Fruit fly (Drosophila melanogaster) whole organism, embryonic: ENCODE data around the gene CG1896.

Experiments used
- ATbp ChIP-seq: fragments of 200-800 bp; sonication (Bioruptor generic); optimal IDR thresholded peaks from 2 replicates; lab custom pipeline; 2017; ENCODE audit warnings: missing biosample characterization, mild to moderate bottlenecking, missing genetic modification characterization, missing genetic modification reagents
- Atf6 ChIP-seq: fragments of 200-800 bp; sonication (Bioruptor generic); IDR thresholded peaks from 2 replicates; pipeline ENCODE4 v1.3.6; 2022; ENCODE audit warnings: missing biosample characterization, missing genetic modification characterization
- B-H2 ChIP-seq: fragments of 200-800 bp; sonication (Bioruptor generic); optimal IDR thresholded peaks from 2 replicates; lab custom pipeline; 2018; ENCODE audit warnings: missing biosample characterization, mild to moderate bottlenecking, missing genetic modification characterization
- CG10431 ChIP-seq: fragments of 200-800 bp; sonication (Bioruptor generic); optimal IDR thresholded peaks from 3 replicates; lab custom pipeline; 2018; ENCODE audit warnings: missing biosample characterization, mild to moderate bottlenecking, missing genetic modification characterization
- CG10543 ChIP-seq: fragments of 200-800 bp; sonication (Bioruptor generic); optimal IDR thresholded peaks from 3 replicates; lab custom pipeline; 2017; ENCODE audit warnings: missing biosample characterization, mild to moderate bottlenecking, missing genetic modification characterization, moderate library complexity
- CG11695 ChIP-seq: fragments of 200-800 bp; sonication (Bioruptor generic); IDR thresholded peaks from 3 replicates; pipeline ENCODE4 v1.3.6; 2022; ENCODE audit warnings: missing biosample characterization, missing genetic modification characterization
- CG12769 ChIP-seq: fragments of 200-800 bp; sonication (Bioruptor generic); optimal IDR thresholded peaks from 2 replicates; lab custom pipeline; 2019; ENCODE audit warnings: missing biosample characterization, mild to moderate bottlenecking, missing genetic modification characterization, moderate library complexity
- CG13296 ChIP-seq: fragments of 200-800 bp; sonication (Bioruptor generic); optimal IDR thresholded peaks from 3 replicates; lab custom pipeline; 2018; ENCODE audit warnings: missing biosample characterization, mild to moderate bottlenecking, missing genetic modification characterization
- CG15514 ChIP-seq: fragments of 200-800 bp; sonication (Bioruptor generic); optimal IDR thresholded peaks from 3 replicates; lab custom pipeline; 2017; ENCODE audit warnings: missing biosample characterization, missing genetic modification characterization, mild to moderate bottlenecking, moderate library complexity, missing genetic modification reagents
- CG17328 ChIP-seq: fragments of 200-800 bp; sonication (Bioruptor generic); IDR thresholded peaks from 2 replicates; pipeline ENCODE4 v1.3.6; 2022; ENCODE audit warnings: missing biosample characterization, missing genetic modification characterization
- CG17359 ChIP-seq: fragments of 200-800 bp; sonication (Bioruptor generic); optimal IDR thresholded peaks from 3 replicates; lab custom pipeline; 2018; ENCODE audit warnings: missing biosample characterization, mild to moderate bottlenecking, missing genetic modification characterization, moderate library complexity
- CG18599 ChIP-seq: fragments of 200-800 bp; sonication (Bioruptor generic); optimal IDR thresholded peaks from 3 replicates; lab custom pipeline; 2017; ENCODE audit warnings: missing biosample characterization, missing genetic modification characterization, mild to moderate bottlenecking, moderate library complexity, missing genetic modification reagents
- CG2678 ChIP-seq: fragments of 200-800 bp; sonication (Bioruptor generic); optimal IDR thresholded peaks from 3 replicates; lab custom pipeline; 2019; ENCODE audit warnings: missing biosample characterization, mild to moderate bottlenecking, missing genetic modification characterization, moderate library complexity
- CG31365 ChIP-seq: fragments of 200-800 bp; sonication (Bioruptor generic); optimal IDR thresholded peaks from 2 replicates; lab custom pipeline; 2018; ENCODE audit warnings: missing biosample characterization, mild to moderate bottlenecking, missing genetic modification characterization
- CG3407 ChIP-seq: fragments of 200-800 bp; sonication (Bioruptor generic); optimal IDR thresholded peaks from 2 replicates; lab custom pipeline; 2018; ENCODE audit warnings: missing biosample characterization, mild to moderate bottlenecking, missing genetic modification characterization
- CG5180 ChIP-seq: fragments of 200-800 bp; sonication (Bioruptor generic); optimal IDR thresholded peaks from 3 replicates; lab custom pipeline; 2017; ENCODE audit warnings: missing biosample characterization, missing genetic modification characterization, mild to moderate bottlenecking, moderate library complexity, missing genetic modification reagents
- CG7271 ChIP-seq: fragments of 200-800 bp; sonication (Bioruptor generic); optimal IDR thresholded peaks from 2 replicates; lab custom pipeline; 2018; ENCODE audit warnings: missing biosample characterization, mild to moderate bottlenecking, missing genetic modification characterization, moderate library complexity
- CG7928 ChIP-seq: fragments of 200-800 bp; sonication (Bioruptor generic); optimal IDR thresholded peaks from 2 replicates; lab custom pipeline; 2017; ENCODE audit warnings: missing biosample characterization, mild to moderate bottlenecking, missing genetic modification characterization
- CG8089 ChIP-seq: fragments of 200-800 bp; sonication (Bioruptor generic); optimal IDR thresholded peaks from 3 replicates; lab custom pipeline; 2016; ENCODE audit warnings: missing biosample characterization, missing genetic modification characterization
- CG9215 ChIP-seq: fragments of 200-800 bp; sonication (Bioruptor generic); IDR thresholded peaks from 2 replicates; pipeline ENCODE4 v1.3.6; 2022; ENCODE audit warnings: missing biosample characterization, missing genetic modification characterization
- CrebB ChIP-seq: fragments of 200-800 bp; sonication (Bioruptor generic); optimal IDR thresholded peaks from 3 replicates; lab custom pipeline; 2018; ENCODE audit warnings: missing biosample characterization, mild to moderate bottlenecking, missing genetic modification characterization
- Fer1 ChIP-seq: fragments of 200-800 bp; sonication (Bioruptor generic); optimal IDR thresholded peaks from 2 replicates; lab custom pipeline; 2017; ENCODE audit warnings: missing biosample characterization, mild to moderate bottlenecking, missing genetic modification characterization
- Med ChIP-seq: fragments of 200-800 bp; sonication (Bioruptor generic); peaks from one replicate; lab custom pipeline; 2016; ENCODE audit warnings: missing biosample characterization, missing genetic modification characterization, mild to moderate bottlenecking, inconsistent platforms, moderate library complexity
- NFAT ChIP-seq: fragments of 200-800 bp; sonication (Bioruptor generic); IDR thresholded peaks from 2 replicates; pipeline ENCODE4 v1.3.6; 2022; ENCODE audit warnings: missing biosample characterization, missing genetic modification characterization
- Oaz ChIP-seq: fragments of 200-800 bp; sonication (Bioruptor generic); IDR thresholded peaks from 2 replicates; pipeline ENCODE4 v1.3.6; 2022; ENCODE audit warnings: missing biosample characterization, missing genetic modification characterization
- Six4 ChIP-seq: fragments of 200-800 bp; sonication (Bioruptor generic); optimal IDR thresholded peaks from 2 replicates; lab custom pipeline; 2016; ENCODE audit warnings: missing biosample characterization, missing genetic modification characterization
- Trl ChIP-seq, 3 experiments: fragments of >200 bp in 2 of 3; fragments of 200-800 bp in 1 of 3; sonication (Bioruptor generic) in 1 of 3; optimal IDR thresholded peaks; 2 replicates in 1 of 3; 3 replicates in 2 of 3; lab custom pipeline; 2016 to 2017; ENCODE audit warnings: missing biosample characterization in 1 of 3, missing genetic modification characterization in 1 of 3
- Xrp1 ChIP-seq: fragments of 200-800 bp; sonication (Bioruptor generic); IDR thresholded peaks from 2 replicates; pipeline ENCODE4 v1.3.6; 2022; ENCODE audit warnings: missing biosample characterization, missing genetic modification characterization
- ac ChIP-seq: fragments of 200-800 bp; sonication (Bioruptor generic); optimal IDR thresholded peaks from 3 replicates; lab custom pipeline; 2017; ENCODE audit warnings: missing biosample characterization, mild to moderate bottlenecking, missing genetic modification characterization
- amos ChIP-seq: fragments of 200-800 bp; sonication (Bioruptor generic); IDR thresholded peaks from 2 replicates; pipeline ENCODE4 v1.3.6; 2022; ENCODE audit warnings: missing biosample characterization, missing genetic modification characterization; ENCODE audit not compliant: partially characterized antibody
- bcd ChIP-seq: fragments of 200-800 bp; sonication (Bioruptor generic); optimal IDR thresholded peaks from 2 replicates; lab custom pipeline; 2017; ENCODE audit warnings: missing biosample characterization, mild to moderate bottlenecking, missing genetic modification characterization
- ci ChIP-seq: fragments of 200-800 bp; sonication (Bioruptor generic); IDR thresholded peaks from 3 replicates; pipeline ENCODE4 v1.3.6; 2022; ENCODE audit warnings: missing biosample characterization, missing genetic modification characterization
- dmrt11E ChIP-seq: fragments of 200-800 bp; sonication (Bioruptor generic); optimal IDR thresholded peaks from 3 replicates; lab custom pipeline; 2018; ENCODE audit warnings: missing biosample characterization, mild to moderate bottlenecking, missing genetic modification characterization, moderate library complexity
- gfzf ChIP-seq: fragments of 200-800 bp; sonication (Bioruptor generic); optimal IDR thresholded peaks from 2 replicates; lab custom pipeline; 2016; ENCODE audit warnings: missing biosample characterization, mild to moderate bottlenecking, missing genetic modification characterization, moderate library complexity
- gsb-n ChIP-seq: fragments of 200-800 bp; sonication (Bioruptor generic); optimal IDR thresholded peaks from 3 replicates; lab custom pipeline; 2018; ENCODE audit warnings: missing biosample characterization, mild to moderate bottlenecking, missing genetic modification characterization
- hb ChIP-seq: fragments of 200-800 bp; sonication (Bioruptor generic); IDR thresholded peaks from 3 replicates; pipeline ENCODE4 v1.3.6; 2022; ENCODE audit warnings: missing biosample characterization, missing genetic modification characterization; ENCODE audit not compliant: partially characterized antibody
- her ChIP-seq: fragments of 200-800 bp; sonication (Bioruptor generic); optimal IDR thresholded peaks from 2 replicates; lab custom pipeline; 2016; ENCODE audit warnings: missing biosample characterization, missing genetic modification characterization
- ken ChIP-seq: fragments of 200-800 bp; sonication (Bioruptor generic); IDR thresholded peaks from 3 replicates; pipeline ENCODE4 v1.3.6; 2022; ENCODE audit warnings: missing biosample characterization, missing genetic modification characterization
- lab ChIP-seq: fragments of 200-800 bp; sonication (Bioruptor generic); optimal IDR thresholded peaks from 3 replicates; lab custom pipeline; 2017; ENCODE audit warnings: missing biosample characterization, missing genetic modification characterization, mild to moderate bottlenecking, moderate library complexity, missing genetic modification reagents
- lov ChIP-seq, 2 experiments: fragments of 200-800 bp in 1 of 2; fragments of >200 bp in 1 of 2; sonication (Bioruptor generic) in 1 of 2; IDR thresholded peaks in 1 of 2; optimal IDR thresholded peaks in 1 of 2; 2 replicates in 1 of 2; 3 replicates in 1 of 2; pipeline versions ENCODE4 v1.3.6 to Lab custom; 2017 to 2022; ENCODE audit warnings: missing biosample characterization in 1 of 2, missing genetic modification characterization in 1 of 2
- pan ChIP-seq, 4 experiments: fragments of >200 bp in 3 of 4; fragments of 200-800 bp in 1 of 4; sonication (Bioruptor generic) in 1 of 4; optimal IDR thresholded peaks in 3 of 4; IDR thresholded peaks in 1 of 4; 2 replicates each; pipeline versions ENCODE4 v1.3.6 to Lab custom; 2017 to 2022; ENCODE audit warnings: missing biosample characterization in 2 of 4, missing genetic modification characterization in 2 of 4, mixed read lengths in 1 of 4
- pnt ChIP-seq: fragments of 200-800 bp; sonication (Bioruptor generic); optimal IDR thresholded peaks from 3 replicates; lab custom pipeline; 2016; ENCODE audit warnings: missing biosample characterization, missing genetic modification characterization
- pros ChIP-seq: fragments of 200-800 bp; sonication (Bioruptor generic); optimal IDR thresholded peaks from 3 replicates; lab custom pipeline; 2019; ENCODE audit warnings: missing biosample characterization, mild to moderate bottlenecking, missing genetic modification characterization, moderate library complexity
- slp2 ChIP-seq: fragments of 200-800 bp; sonication (Bioruptor generic); optimal IDR thresholded peaks from 2 replicates; lab custom pipeline; 2016; ENCODE audit warnings: missing biosample characterization, missing genetic modification characterization
- sqz ChIP-seq: fragments of 200-800 bp; sonication (Bioruptor generic); optimal IDR thresholded peaks from 3 replicates; lab custom pipeline; 2018; ENCODE audit warnings: missing biosample characterization, mild to moderate bottlenecking, missing genetic modification characterization
- tgo ChIP-seq: fragments of 200-800 bp; sonication (Bioruptor generic); IDR thresholded peaks from 3 replicates; pipeline ENCODE4 v1.3.6; 2022; ENCODE audit warnings: missing biosample characterization, missing genetic modification characterization
- toy ChIP-seq: fragments of 200-800 bp; sonication (Bioruptor generic); IDR thresholded peaks from 2 replicates; pipeline ENCODE4 v1.3.6; 2022; ENCODE audit warnings: missing biosample characterization, missing genetic modification characterization
- trem ChIP-seq: fragments of 200-800 bp; optimal IDR thresholded peaks from 3 replicates; lab custom pipeline; 2019; ENCODE audit warnings: missing biosample characterization, mild to moderate bottlenecking, missing genetic modification characterization, moderate library complexity

The CG1896 gene

DNA sequence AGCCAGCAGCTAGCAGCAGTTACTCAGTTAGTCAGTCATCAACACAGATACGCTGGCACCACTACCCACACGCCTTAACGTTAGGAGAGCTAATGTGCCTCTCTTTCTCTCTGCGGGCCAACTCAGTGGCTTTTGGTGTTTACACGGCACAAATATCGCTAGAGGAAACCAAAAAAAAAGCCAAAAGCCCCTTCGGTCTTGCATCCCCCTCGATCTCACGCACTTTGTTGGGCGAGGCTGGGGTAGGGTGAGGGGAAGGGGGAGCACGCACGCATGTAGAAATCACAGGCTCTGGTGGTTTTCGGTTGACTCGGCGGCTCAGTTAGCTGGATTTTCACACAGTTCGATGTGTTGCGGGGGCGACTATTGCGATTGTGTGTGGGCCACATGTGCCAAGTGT lies 22.1 kb upstream of the CG1896 start:
- peak; percentile 14 for TF ChIP-seq CG31365
- peak; percentile 33 for TF ChIP-seq CG2678
- TF ChIP-seq hb (GFP tag; lab: Robert Waterston, UW) = no peak
- TF ChIP-seq CG7271 (tag; lab: Kevin White, UChicago) = no peak
- no peak for TF ChIP-seq her (GFP tag; lab: Kevin White, UChicago)
- TF ChIP-seq Fer1 (GFP tag; lab: Kevin White, UChicago) = peak; percentile 53
- peak; percentile 32 for TF ChIP-seq CrebB (tag; lab: Kevin White, UChicago)
- no peak for TF ChIP-seq pan (optimal IDR thresholded peaks at IDR 0.05; lab: Kevin White, UChicago)
- TF ChIP-seq pan (GFP tag; optimal IDR thresholded peaks at IDR 0.05 in 1 of 2, IDR thresholded peaks at IDR 0.05 in 1 of 2) = peak in 1 of 2 experiments; percentile 33
- TF ChIP-seq CG17328 (GFP tag; lab: Robert Waterston, UW) = no peak
- no peak for TF ChIP-seq ac (GFP tag; lab: Kevin White, UChicago)
- peak; percentile 58 for TF ChIP-seq B-H2
- no peak for TF ChIP-seq CG8089 (GFP tag; lab: Kevin White, UChicago)
- no peak for TF ChIP-seq toy
- no peak for TF ChIP-seq CG9215 (GFP tag; lab: Robert Waterston, UW)
- TF ChIP-seq CG12769 (tag; lab: Kevin White, UChicago) = peak; percentile 82
- TF ChIP-seq tgo (GFP tag; lab: Robert Waterston, UW) = 0 out of 3 replicates have a peak, but pooled peaks have one; percentile 13
- TF ChIP-seq CG10431 = peak; percentile 28
- peak; percentile 35 for TF ChIP-seq CG5180 (GFP tag; lab: Kevin White, UChicago)
- no peak for TF ChIP-seq NFAT
- TF ChIP-seq Med (GFP tag; lab: Kevin White, UChicago) = peak; percentile 83
- TF ChIP-seq slp2 (GFP tag; lab: Kevin White, UChicago) = no peak
- TF ChIP-seq gsb-n (tag; lab: Kevin White, UChicago) = no peak
- peak; percentile 63 for TF ChIP-seq sqz (GFP tag; lab: Kevin White, UChicago)
- TF ChIP-seq CG10543 (GFP tag; lab: Kevin White, UChicago) = peak; percentile 69
- TF ChIP-seq lab (GFP tag; lab: Kevin White, UChicago) = peak; percentile 64
- no peak for TF ChIP-seq Oaz (GFP tag; lab: Robert Waterston, UW)
- TF ChIP-seq Atf6 (GFP tag; lab: Robert Waterston, UW) = no peak
- no peak for TF ChIP-seq ken (GFP tag; lab: Robert Waterston, UW)
- TF ChIP-seq CG13296 = peak; percentile 10
- peak; percentile 14 for TF ChIP-seq pros
- TF ChIP-seq Xrp1 (GFP tag; lab: Robert Waterston, UW) = 0 out of 2 replicates have a peak, but pooled peaks have one; percentile 16
- TF ChIP-seq CG7928 (GFP tag; lab: Kevin White, UChicago) = no peak
- TF ChIP-seq CG15514 = peak; percentile 25
- no peak for TF ChIP-seq dmrt11E (tag; lab: Kevin White, UChicago)
- TF ChIP-seq lov (optimal IDR thresholded peaks at IDR 0.05; lab: Kevin White, UChicago) = no peak
- no peak for TF ChIP-seq lov (GFP tag; IDR thresholded peaks at IDR 0.05; lab: Robert Waterston, UW)
- peak; percentile 37; the same call in 1 of the 3 replicates for TF ChIP-seq ci (GFP tag; lab: Robert Waterston, UW)
- peak; percentile 4; the same call in 1 of the 2 replicates for TF ChIP-seq amos (GFP tag; lab: Robert Waterston, UW)
- TF ChIP-seq CG17359 (tag; lab: Kevin White, UChicago) = peak; percentile 38
- TF ChIP-seq Trl (optimal IDR thresholded peaks at IDR 0.05; lab: Kevin White, UChicago) = peak; percentile 48 to 57
- no peak for TF ChIP-seq Trl (GFP tag; optimal IDR thresholded peaks at IDR 0.05; lab: Kevin White, UChicago)
- TF ChIP-seq CG3407 (GFP tag; lab: Kevin White, UChicago) = peak; percentile 13
- TF ChIP-seq ATbp (GFP tag; lab: Kevin White, UChicago) = peak; percentile 32
- TF ChIP-seq pnt (GFP tag; lab: Kevin White, UChicago) = no peak
- TF ChIP-seq gfzf (GFP tag; lab: Kevin White, UChicago) = no peak
- TF ChIP-seq trem (tag; lab: Kevin White, UChicago) = no peak
- TF ChIP-seq bcd (GFP tag; lab: Kevin White, UChicago) = no peak
- 0 out of 3 replicates have a peak, but pooled peaks have one; percentile 29 for TF ChIP-seq CG11695 (GFP tag; lab: Robert Waterston, UW)
- peak; percentile 8 for TF ChIP-seq CG18599 (GFP tag; lab: Kevin White, UChicago)
- no peak for TF ChIP-seq Six4
